Worm (Caenorhabditis elegans) whole organism, L2 larva: Measurements from ENCODE around the gene F42A10.9.

Experiments
- C34F6.9 ChIP-seq: fragments of 150-350 bp; optimal IDR thresholded peaks from 2 replicates; lab custom pipeline; 2014; ENCODE audit warnings: missing biosample characterization, missing genetic modification characterization
- F13H6.1 ChIP-seq: sonication (generic microtip); optimal IDR thresholded peaks from 2 replicates; lab custom pipeline; 2016; ENCODE audit warnings: missing genetic modification characterization, missing compliant biosample characterization
- Y55F3AM.14 ChIP-seq: fragments of 200-800 bp; sonication (Bioruptor generic); optimal IDR thresholded peaks from 2 replicates; lab custom pipeline; 2018; ENCODE audit warnings: mild to moderate bottlenecking, missing genetic modification characterization, missing compliant biosample characterization
- aly-2 ChIP-seq: fragments of 150-350 bp; optimal IDR thresholded peaks from 2 replicates; lab custom pipeline; 2014; ENCODE audit warnings: missing biosample characterization, missing genetic modification characterization
- blmp-1 ChIP-seq: sonication (generic microtip); optimal IDR thresholded peaks from 2 replicates; lab custom pipeline; 2017; ENCODE audit warnings: missing genetic modification characterization, mild to moderate bottlenecking, missing compliant biosample characterization, antibody characterized with exemption, moderate library complexity; ENCODE audit not compliant: insufficient read depth
- crh-2 ChIP-seq: sonication (generic microtip); optimal IDR thresholded peaks from 2 replicates; lab custom pipeline; 2017; ENCODE audit warnings: missing biosample characterization, missing genetic modification characterization
- elt-1 ChIP-seq: fragments of 150-350 bp; optimal IDR thresholded peaks from 2 replicates; lab custom pipeline; 2014; ENCODE audit warnings: missing biosample characterization, missing genetic modification characterization
- fos-1 ChIP-seq: fragments of 150-350 bp; optimal IDR thresholded peaks from 2 replicates; lab custom pipeline; 2014; ENCODE audit warnings: missing biosample characterization, missing genetic modification characterization
- lin-11 ChIP-seq: fragments of 150-350 bp; sonication (generic microtip); optimal IDR thresholded peaks from 2 replicates; lab custom pipeline; 2014; ENCODE audit warnings: missing biosample characterization, missing genetic modification characterization, inconsistent platforms, mixed read lengths
- lsy-2 ChIP-seq, 2 experiments: fragments of 150-350 bp in 1 of 2; sonication (generic microtip) in 1 of 2; optimal IDR thresholded peaks; 2 replicates each; lab custom pipeline; 2014 to 2017; ENCODE audit warnings: missing biosample characterization in 2 of 2, missing genetic modification characterization in 2 of 2
- mab-5 ChIP-seq: fragments of 150-350 bp; optimal IDR thresholded peaks from 2 replicates; lab custom pipeline; 2014; ENCODE audit warnings: missing biosample characterization, missing genetic modification characterization
- nhr-129 ChIP-seq: fragments of 150-350 bp; optimal IDR thresholded peaks from 2 replicates; lab custom pipeline; 2014; ENCODE audit warnings: missing biosample characterization, missing genetic modification characterization
- nhr-21 ChIP-seq: fragments of 150-350 bp; optimal IDR thresholded peaks from 2 replicates; lab custom pipeline; 2014; ENCODE audit warnings: missing biosample characterization, missing genetic modification characterization
- nhr-23 ChIP-seq: fragments of 150-350 bp; optimal IDR thresholded peaks from 2 replicates; lab custom pipeline; 2014; ENCODE audit warnings: missing biosample characterization, missing genetic modification reagents, missing genetic modification characterization
- skn-1 ChIP-seq: sonication (generic microtip); optimal IDR thresholded peaks from 2 replicates; lab custom pipeline; 2017; ENCODE audit warnings: missing biosample characterization, missing genetic modification characterization
- sma-3 ChIP-seq: sonication (generic microtip); optimal IDR thresholded peaks from 2 replicates; lab custom pipeline; 2016; ENCODE audit warnings: missing genetic modification reagents, missing genetic modification characterization, missing compliant biosample characterization
- sma-9 ChIP-seq, 2 experiments: fragments of 150-350 bp in 1 of 2; sonication (generic microtip) in 1 of 2; optimal IDR thresholded peaks; 2 replicates each; lab custom pipeline; 2014 to 2016; ENCODE audit warnings: missing genetic modification characterization in 2 of 2, mild to moderate bottlenecking in 1 of 2, missing biosample characterization in 1 of 2, missing compliant biosample characterization in 1 of 2, missing genetic modification reagents in 1 of 2, moderate library complexity in 1 of 2
- snpc-4 ChIP-seq: fragments of 150-350 bp; optimal IDR thresholded peaks from 2 replicates; lab custom pipeline; 2014; ENCODE audit warnings: missing biosample characterization, missing genetic modification characterization
- unc-39 ChIP-seq: fragments of 150-350 bp; optimal IDR thresholded peaks from 2 replicates; lab custom pipeline; 2014; ENCODE audit warnings: missing biosample characterization, missing genetic modification characterization
- unc-62 ChIP-seq: fragments of 150-350 bp; optimal IDR thresholded peaks from 2 replicates; lab custom pipeline; 2014; ENCODE audit warnings: missing biosample characterization, missing genetic modification reagents, missing genetic modification characterization
- ztf-1 ChIP-seq: fragments of 200-800 bp; sonication (Bioruptor generic); conservative IDR thresholded peaks from 2 replicates; pipeline ENCODE4 v1.3.6; 2022; ENCODE audit warnings: missing genetic modification characterization, missing compliant biosample characterization

Gene F42A10.9

ce11 chrIII:6215476-6215875, 51.1 kb downstream of the F42A10.9 start, which contains the start of gene C23G10.11:
C23G10.11 (minus strand) TSS chrIII:6215576.
- TF ChIP-seq crh-2 (tag; lab: Kevin White, UChicago) (no peak), unc-39 (tag; lab: Kevin White, UChicago) (no peak), nhr-23 (tag; lab: Kevin White, UChicago) (no peak), elt-1 (tag; lab: Kevin White, UChicago) (no peak), lsy-2 (tag; optimal IDR thresholded peaks at IDR 0.05; lab: Kevin White, UChicago) (no peak), C34F6.9 (tag; lab: Kevin White, UChicago) (no peak)

DNA sequence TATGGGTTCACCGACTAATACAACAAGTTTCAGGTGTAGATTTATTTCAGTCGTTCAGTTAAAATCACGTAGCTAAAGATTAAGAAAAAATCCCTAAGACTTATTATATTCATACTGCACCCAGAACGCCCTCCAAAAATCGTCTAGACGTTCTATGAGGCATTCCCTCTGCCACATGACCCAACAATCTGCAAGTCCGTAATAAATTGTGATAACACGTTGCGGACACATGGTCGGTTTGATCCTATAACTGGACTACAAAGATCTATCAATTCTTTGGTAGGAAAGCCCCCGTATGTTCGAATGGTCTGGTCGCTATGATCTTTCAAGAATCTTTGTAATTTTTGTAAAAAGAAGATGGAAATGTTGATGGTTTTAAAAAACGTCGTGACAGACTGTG, 51.6 kb downstream of the F42A10.9 start:
- TF ChIP-seq blmp-1 (tag; lab: Kevin White, UChicago) (peak; percentile 41), skn-1 (tag; lab: Kevin White, UChicago) (no peak), nhr-21 (tag; lab: Kevin White, UChicago) (peak; percentile 57), sma-9 (GFP tag; optimal IDR thresholded peaks at IDR 0.05; lab: Kevin White, UChicago) (peak; percentile 56), sma-9 (tag; optimal IDR thresholded peaks at IDR 0.05; lab: Kevin White, UChicago) (no peak), nhr-129 (no peak), C34F6.9 (tag; lab: Kevin White, UChicago) (no peak), lin-11 (tag; lab: Kevin White, UChicago) (no peak), snpc-4 (tag; lab: Kevin White, UChicago) (no peak), elt-1 (tag; lab: Kevin White, UChicago) (no peak), mab-5 (tag; lab: Kevin White, UChicago) (no peak), fos-1 (tag; lab: Kevin White, UChicago) (no peak), sma-3 (no peak), F13H6.1 (no peak), ztf-1 (no peak), unc-62 (GFP tag; lab: Kevin White, UChicago) (no peak)

DNA sequence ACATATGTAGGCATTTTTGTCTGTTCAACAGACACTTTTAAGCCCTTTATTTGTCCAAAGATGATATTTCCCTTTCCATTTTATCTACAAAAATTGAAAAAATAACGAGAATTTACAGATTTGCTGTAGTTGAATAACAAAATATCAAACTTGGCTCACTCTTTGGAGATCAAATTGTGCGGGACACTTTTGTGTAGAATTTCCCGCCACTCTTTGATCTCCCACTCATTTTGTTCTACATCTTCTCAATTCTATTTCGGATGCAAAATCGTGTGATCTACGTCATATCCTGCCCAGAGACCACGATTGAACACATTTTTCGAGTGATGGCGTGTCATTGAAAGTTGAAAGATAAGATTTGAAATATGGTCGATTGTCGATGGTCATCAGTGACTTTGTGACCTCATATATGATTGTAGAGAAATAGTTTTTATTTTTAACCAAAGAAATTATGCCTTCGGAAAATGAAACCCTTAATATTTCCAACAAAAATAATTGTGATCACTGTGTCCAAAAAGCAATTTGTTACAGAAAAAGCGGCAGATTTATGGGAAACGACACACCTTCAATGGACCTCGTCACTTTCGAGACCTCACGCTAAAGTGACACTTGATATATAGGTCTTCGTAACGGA, 52.6 kb downstream of the F42A10.9 start, which contains the start of gene hot-4:
TSS of gene hot-4 (plus strand) at position 584 of the 634 bp plus-strand sequence.
- TF ChIP-seq aly-2 (tag; lab: Kevin White, UChicago) (no peak), Y55F3AM.14 (no peak)
